Worm (Caenorhabditis elegans) whole organism, L4 larva: ENCODE data around the gene dlg-1.

Experiments used
- F26F4.8 ChIP-seq: fragments of 200-800 bp; sonication (Bioruptor generic); conservative IDR thresholded peaks from 2 replicates; pipeline ENCODE4 v1.3.6; 2022; ENCODE audit warnings: missing genetic modification characterization, missing compliant biosample characterization
- F37D6.2 ChIP-seq: sonication (generic microtip); optimal IDR thresholded peaks from 2 replicates; lab custom pipeline; 2016; ENCODE audit warnings: mild to moderate bottlenecking, missing genetic modification characterization, missing compliant biosample characterization
- F44E2.7 ChIP-seq: fragments of 200-800 bp; sonication (Bioruptor generic); IDR thresholded peaks from 2 replicates; pipeline ENCODE4 v2.1.2; 2022; ENCODE audit warnings: missing genetic modification characterization, missing compliant biosample characterization
- Y105C5A.15 ChIP-seq: fragments of 200-800 bp; sonication (Bioruptor generic); IDR thresholded peaks from 2 replicates; pipeline ENCODE4 v1.3.6; 2022; ENCODE audit warnings: missing genetic modification characterization, missing compliant biosample characterization
- Y48G9A.11 ChIP-seq: fragments of 200-800 bp; sonication (Bioruptor generic); IDR thresholded peaks from 2 replicates; pipeline ENCODE4 v1.3.6; 2022; ENCODE audit warnings: missing genetic modification reagents, missing genetic modification characterization, missing compliant biosample characterization
- Y75B8A.6 ChIP-seq: fragments of 200-800 bp; sonication (Bioruptor generic); IDR thresholded peaks from 2 replicates; pipeline ENCODE4 v1.3.6; 2022; ENCODE audit warnings: missing genetic modification reagents, missing genetic modification characterization, missing compliant biosample characterization
- ama-1 ChIP-seq: fragments of 150-350 bp; optimal IDR thresholded peaks from 2 replicates; lab custom pipeline; 2014; ENCODE audit warnings: inconsistent platforms, mixed read lengths
- arid-1 ChIP-seq: fragments of 200-800 bp; sonication (Bioruptor generic); conservative IDR thresholded peaks from 2 replicates; pipeline ENCODE4 v1.3.6; 2022; ENCODE audit warnings: missing genetic modification reagents, missing genetic modification characterization, missing compliant biosample characterization
- ceh-28 ChIP-seq: fragments of 150-350 bp; optimal IDR thresholded peaks from 2 replicates; lab custom pipeline; 2014; ENCODE audit warnings: missing biosample characterization, missing genetic modification reagents, missing genetic modification characterization
- ceh-32 ChIP-seq: sonication (generic microtip); optimal IDR thresholded peaks from 2 replicates; lab custom pipeline; 2016; ENCODE audit warnings: mild to moderate bottlenecking, missing genetic modification characterization, missing compliant biosample characterization; ENCODE audit not compliant: poor library complexity
- ceh-44 ChIP-seq: fragments of 200-800 bp; sonication (Bioruptor generic); IDR thresholded peaks from 2 replicates; pipeline ENCODE4 v1.3.6; 2022; ENCODE audit warnings: missing genetic modification reagents, missing genetic modification characterization, missing compliant biosample characterization
- ces-1 ChIP-seq: fragments of 150-350 bp; sonication (generic microtip); optimal IDR thresholded peaks from 4 replicates; lab custom pipeline; 2014; ENCODE audit warnings: missing biosample characterization, missing genetic modification reagents, missing genetic modification characterization
- daf-16 ChIP-seq, 3 experiments: sonication (generic microtip); optimal IDR thresholded peaks; 2 replicates each; lab custom pipeline; 2016 to 2017; ENCODE audit warnings: missing genetic modification characterization in 3 of 3, missing genetic modification reagents in 3 of 3, mild to moderate bottlenecking in 2 of 3, missing compliant biosample characterization in 2 of 3, missing biosample characterization in 1 of 3, moderate library complexity in 1 of 3
- daf-8 ChIP-seq: fragments of 200-800 bp; sonication (Bioruptor generic); IDR thresholded peaks from 2 replicates; pipeline ENCODE4 v1.3.6; 2022; ENCODE audit warnings: missing genetic modification characterization, missing compliant biosample characterization
- dmd-8 ChIP-seq: fragments of 200-800 bp; sonication (Bioruptor generic); IDR thresholded peaks from 2 replicates; pipeline ENCODE4 v1.3.6; 2022; ENCODE audit warnings: missing genetic modification characterization, missing compliant biosample characterization
- dve-1 ChIP-seq: sonication (generic microtip); optimal IDR thresholded peaks from 2 replicates; lab custom pipeline; 2017; ENCODE audit warnings: antibody characterized with exemption, mild to moderate bottlenecking, missing genetic modification characterization, missing compliant biosample characterization; ENCODE audit not compliant: insufficient read depth
- egl-43 ChIP-seq: fragments of 200-800 bp; sonication (Bioruptor generic); IDR thresholded peaks from 2 replicates; pipeline ENCODE4 v1.3.6; 2022; ENCODE audit warnings: missing genetic modification reagents, missing genetic modification characterization, missing compliant biosample characterization
- fos-1 ChIP-seq: fragments of 150-350 bp; optimal IDR thresholded peaks from 2 replicates; lab custom pipeline; 2014; ENCODE audit warnings: missing biosample characterization, missing genetic modification characterization
- hif-1 ChIP-seq, 2 experiments: sonication (generic microtip); optimal IDR thresholded peaks; 2 replicates each; lab custom pipeline; 2016 to 2017; ENCODE audit warnings: missing compliant biosample characterization in 2 of 2, missing genetic modification characterization in 2 of 2, missing genetic modification reagents in 2 of 2, missing genotype in 2 of 2, mild to moderate bottlenecking in 1 of 2
- hlh-11 ChIP-seq: fragments of 200-800 bp; sonication (Bioruptor generic); optimal IDR thresholded peaks from 2 replicates; lab custom pipeline; 2018; ENCODE audit warnings: mild to moderate bottlenecking, missing genetic modification characterization, missing compliant biosample characterization
- hlh-30 ChIP-seq: sonication (generic microtip); optimal IDR thresholded peaks from 2 replicates; lab custom pipeline; 2017; ENCODE audit warnings: antibody characterized with exemption, mild to moderate bottlenecking, missing genetic modification characterization, missing compliant biosample characterization; ENCODE audit not compliant: insufficient read depth
- hmg-1.1 ChIP-seq: fragments of 200-800 bp; sonication (Bioruptor generic); IDR thresholded peaks from 2 replicates; pipeline ENCODE4 v1.3.6; 2022; ENCODE audit warnings: missing genetic modification reagents, missing genetic modification characterization, missing compliant biosample characterization
- lin-15B ChIP-seq: fragments of 150-350 bp; sonication (generic microtip); optimal IDR thresholded peaks from 3 replicates; lab custom pipeline; 2014; ENCODE audit warnings: missing biosample characterization, missing genetic modification characterization
- lsy-2 ChIP-seq, 2 experiments: fragments of 150-350 bp in 1 of 2; sonication (generic microtip) in 1 of 2; optimal IDR thresholded peaks; 2 replicates each; lab custom pipeline; 2014 to 2017; ENCODE audit warnings: missing biosample characterization in 2 of 2, missing genetic modification characterization in 2 of 2
- mdl-1 ChIP-seq, 2 experiments: fragments of 150-350 bp in 1 of 2; sonication (generic microtip) in 1 of 2; optimal IDR thresholded peaks; 2 replicates each; lab custom pipeline; 2014 to 2017; ENCODE audit warnings: missing biosample characterization in 2 of 2, missing genetic modification characterization in 2 of 2
- mes-2 ChIP-seq: sonication (generic microtip); optimal IDR thresholded peaks from 2 replicates; lab custom pipeline; 2016; ENCODE audit warnings: missing genotype, mild to moderate bottlenecking, missing genetic modification characterization, missing compliant biosample characterization; ENCODE audit not compliant: poor library complexity, severe bottlenecking
- mxl-3 ChIP-seq: fragments of 200-800 bp; sonication (Bioruptor generic); optimal IDR thresholded peaks from 2 replicates; lab custom pipeline; 2018; ENCODE audit warnings: mild to moderate bottlenecking, missing genetic modification characterization, missing compliant biosample characterization
- nhr-10 ChIP-seq: fragments of 150-350 bp; optimal IDR thresholded peaks from 2 replicates; lab custom pipeline; 2014; ENCODE audit warnings: missing biosample characterization, missing genetic modification characterization
- nhr-111 ChIP-seq: fragments of 200-800 bp; sonication (Bioruptor generic); optimal IDR thresholded peaks from 2 replicates; lab custom pipeline; 2018; ENCODE audit warnings: mild to moderate bottlenecking, missing genetic modification characterization, missing compliant biosample characterization
- nhr-237 ChIP-seq: sonication (generic microtip); optimal IDR thresholded peaks from 2 replicates; lab custom pipeline; 2017; ENCODE audit warnings: missing biosample characterization, missing genetic modification characterization
- nhr-28 ChIP-seq: fragments of 150-350 bp; optimal IDR thresholded peaks from 2 replicates; lab custom pipeline; 2014; ENCODE audit warnings: missing biosample characterization, missing genetic modification characterization
- nhr-6 ChIP-seq: fragments of 150-350 bp; optimal IDR thresholded peaks from 2 replicates; lab custom pipeline; 2014; ENCODE audit warnings: missing biosample characterization, missing genetic modification characterization
- nhr-77 ChIP-seq: fragments of 150-350 bp; optimal IDR thresholded peaks from 2 replicates; lab custom pipeline; 2014; ENCODE audit warnings: missing biosample characterization, missing genetic modification characterization
- pqm-1 ChIP-seq: sonication (generic microtip); optimal IDR thresholded peaks from 2 replicates; lab custom pipeline; 2017; ENCODE audit warnings: missing biosample characterization, missing genetic modification characterization
- sdz-12 ChIP-seq: fragments of 200-800 bp; sonication (Bioruptor generic); optimal IDR thresholded peaks from 2 replicates; lab custom pipeline; 2018; ENCODE audit warnings: mild to moderate bottlenecking, missing genetic modification characterization, missing compliant biosample characterization
- unc-130 ChIP-seq: sonication (generic microtip); optimal IDR thresholded peaks from 2 replicates; lab custom pipeline; 2016; ENCODE audit warnings: missing genetic modification reagents, missing genetic modification characterization, missing compliant biosample characterization
- unc-62 ChIP-seq, 3 experiments: fragments of 150-350 bp in 1 of 3; sonication (generic microtip); optimal IDR thresholded peaks in 2 of 3; peaks in 1 of 3; 1 replicate in 1 of 3; 2 replicates in 2 of 3; lab custom pipeline; 2014 to 2017; ENCODE audit warnings: missing biosample characterization in 3 of 3, missing genetic modification characterization in 3 of 3, missing genetic modification reagents in 3 of 3, missing genotype in 1 of 3
- vab-7 ChIP-seq: fragments of 200-800 bp; sonication (Bioruptor generic); IDR thresholded peaks from 2 replicates; pipeline ENCODE4 v1.3.6; 2022; ENCODE audit warnings: missing genetic modification reagents, missing genetic modification characterization, missing compliant biosample characterization
- ztf-7 ChIP-seq: fragments of 150-350 bp; optimal IDR thresholded peaks from 2 replicates; lab custom pipeline; 2014; ENCODE audit warnings: missing biosample characterization, missing genetic modification characterization

dlg-1 gene

DNA sequence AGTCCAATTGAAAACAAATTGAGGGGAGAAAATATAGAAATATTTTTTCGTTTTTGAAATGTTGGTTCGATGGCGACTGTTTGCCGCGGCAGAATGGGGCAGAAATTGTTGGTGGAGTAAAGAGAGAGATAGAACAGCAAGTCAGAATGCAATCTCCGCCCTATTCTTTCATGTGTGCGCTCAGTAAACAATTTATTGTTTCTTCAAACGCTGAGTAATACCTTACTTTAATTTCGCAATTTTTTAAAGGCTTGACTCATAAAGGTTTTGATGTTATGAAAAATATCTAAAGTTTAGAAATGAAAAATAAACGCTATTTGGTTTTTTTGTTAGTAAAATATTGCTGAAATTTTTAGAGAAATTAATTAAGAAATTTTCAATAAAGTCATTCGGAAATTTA is 34.8 kb downstream of the dlg-1 start:
- TF ChIP-seq nhr-111 (GFP tag; lab: Kevin White, UChicago) (no peak), nhr-6 (tag; lab: Kevin White, UChicago) (peak; percentile 14), F37D6.2 (tag; lab: Kevin White, UChicago) (no peak), dve-1 (tag; lab: Kevin White, UChicago) (peak; percentile 16)

- TF ChIP-seq lin-15B (tag; lab: Kevin White, UChicago): no peak
- TF ChIP-seq nhr-77 (tag; lab: Kevin White, UChicago): no peak
- no peak for TF ChIP-seq ztf-7 (tag; lab: Kevin White, UChicago)
- no peak for TF ChIP-seq fos-1 (tag; lab: Kevin White, UChicago)
- no peak for TF ChIP-seq pqm-1 (tag; lab: Kevin White, UChicago)
- no peak for TF ChIP-seq F44E2.7
- TF ChIP-seq egl-43 (GFP tag; lab: Robert Waterston, UW): no peak
- TF ChIP-seq ceh-32 (tag; lab: Kevin White, UChicago): no peak
- no peak for TF ChIP-seq unc-130 (GFP tag; lab: Kevin White, UChicago)
- TF ChIP-seq Y48G9A.11 (GFP tag; lab: Robert Waterston, UW): no peak
- TF ChIP-seq vab-7 (GFP tag; lab: Robert Waterston, UW): no peak
- no peak for TF ChIP-seq mxl-3 (GFP tag; lab: Kevin White, UChicago)
- no peak for TF ChIP-seq F37D6.2 (tag; lab: Kevin White, UChicago)
- TF ChIP-seq ceh-28 (tag; lab: Kevin White, UChicago): no peak
- TF ChIP-seq mes-2: no peak
- no peak for TF ChIP-seq hmg-1.1 (GFP tag; lab: Robert Waterston, UW)
- no peak for TF ChIP-seq sdz-12
These were observed 35.5 kb downstream of the dlg-1 start, which contains the start of gene T23F2.4 for ce11 chrX:5514984-5515383. T23F2.4 (minus strand) TSS chrX:5515084.

DNA sequence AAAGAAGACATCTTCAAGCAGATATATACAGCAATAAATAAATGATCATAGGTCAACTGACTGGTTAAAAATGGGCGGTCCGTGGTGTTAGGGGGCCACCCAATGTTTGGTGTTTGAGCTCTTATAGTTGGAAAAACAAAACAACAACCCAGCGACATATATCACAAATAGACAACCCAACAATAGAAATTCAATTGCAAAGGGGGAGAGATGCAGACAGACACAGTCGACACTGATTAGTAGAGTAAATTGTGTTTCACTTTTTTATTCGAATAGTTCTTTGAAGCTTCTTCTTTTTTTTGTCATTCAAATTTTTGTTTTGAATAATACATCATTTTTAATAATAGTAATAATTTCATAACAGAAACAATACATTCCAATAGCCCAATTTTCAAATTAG is 36.0 kb downstream of the dlg-1 start:
- no peak for TF ChIP-seq daf-16 (GFP tag; optimal IDR thresholded peaks at IDR 0.05; lab: Kevin White, UChicago)
- TF ChIP-seq daf-16 (tag; optimal IDR thresholded peaks at IDR 0.05; lab: Kevin White, UChicago): peak; percentile 28
- no peak for TF ChIP-seq daf-8 (GFP tag; lab: Robert Waterston, UW)
- peak; percentile 76 for TF ChIP-seq ces-1

- no peak for TF ChIP-seq nhr-10
- TF ChIP-seq unc-62 (GFP tag; optimal IDR thresholded peaks at IDR 0.05 in 1 of 2; lab: Kevin White, UChicago): peak in 1 of 2 experiments; percentile 39
- no peak for TF ChIP-seq unc-62 (tag; optimal IDR thresholded peaks at IDR 0.05; lab: Kevin White, UChicago)
- no peak for TF ChIP-seq Y75B8A.6 (GFP tag; lab: Robert Waterston, UW)
- peak; percentile 48 for TF ChIP-seq dve-1 (tag; lab: Kevin White, UChicago)
- peak in 1 of 2 experiments; percentile 4 for TF ChIP-seq mdl-1 (tag; optimal IDR thresholded peaks at IDR 0.05; lab: Kevin White, UChicago)
- TF ChIP-seq pqm-1 (tag; lab: Kevin White, UChicago): peak; percentile 16
- peak; percentile 12 for TF ChIP-seq nhr-28 (tag; lab: Kevin White, UChicago)
- TF ChIP-seq F37D6.2 (tag; lab: Kevin White, UChicago): no peak
- TF ChIP-seq hif-1 (tag; optimal IDR thresholded peaks at IDR 0.05; lab: Kevin White, UChicago): peak in 1 of 2 experiments; percentile 11
- TF ChIP-seq daf-16 (GFP tag; optimal IDR thresholded peaks at IDR 0.05; lab: Kevin White, UChicago): no peak
- TF ChIP-seq daf-16 (tag; optimal IDR thresholded peaks at IDR 0.05; lab: Kevin White, UChicago): peak; percentile 47
- peak; percentile 65 for TF ChIP-seq hlh-30
- TF ChIP-seq, all 104 proteins: peak for 8
These were observed 36.9 kb downstream of the dlg-1 start for ce11 chrX:5516365-5516764.

DNA sequence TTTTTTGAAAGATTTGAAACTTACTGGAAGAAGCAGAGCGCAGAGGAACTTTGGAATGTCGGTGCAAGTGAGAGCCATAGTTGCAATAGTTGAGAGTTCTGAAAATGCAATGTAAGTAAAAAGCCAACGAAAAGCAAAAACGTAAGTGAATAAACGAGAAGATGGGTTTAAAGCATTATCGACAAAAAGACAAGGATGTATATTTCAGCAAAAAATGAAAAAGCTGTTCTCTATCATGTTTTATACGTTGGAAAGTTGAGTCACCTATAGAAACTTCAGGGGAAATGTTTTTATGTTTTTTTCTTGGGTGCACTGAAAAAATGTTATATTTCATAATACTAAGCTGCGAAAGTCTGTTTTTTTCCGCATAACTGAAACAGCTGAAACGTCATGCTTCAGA is 37.6 kb downstream of the dlg-1 start, which contains the start of gene T23F2.5:
TSS of gene T23F2.5 (minus strand) at position 101 of the 400 bp plus-strand sequence.
- TF ChIP-seq nhr-28 (tag; lab: Kevin White, UChicago) (no peak), lsy-2 (tag; optimal IDR thresholded peaks at IDR 0.05; lab: Kevin White, UChicago) (no peak), ceh-44 (GFP tag; lab: Robert Waterston, UW) (no peak), Y105C5A.15 (no peak), F26F4.8 (no peak), nhr-237 (tag; lab: Kevin White, UChicago) (no peak), arid-1 (GFP tag; lab: Robert Waterston, UW) (no peak), dmd-8 (GFP tag; lab: Robert Waterston, UW) (no peak), ama-1 (lab: Kevin White, UChicago) (no peak), hlh-11 (tag; lab: Kevin White, UChicago) (no peak)
